Fruit fly (Drosophila melanogaster) S2 (cell line): ENCODE results near the gene RagA-B.

Experiments
- CG8478 ChIP-seq: fragments of >200 bp; optimal IDR thresholded peaks from 2 replicates; lab custom pipeline; 2018
- CTCF ChIP-seq, 2 experiments: fragments of >200 bp; optimal IDR thresholded peaks; 2 replicates each; lab custom pipeline; 2018

The RagA-B gene

DNA sequence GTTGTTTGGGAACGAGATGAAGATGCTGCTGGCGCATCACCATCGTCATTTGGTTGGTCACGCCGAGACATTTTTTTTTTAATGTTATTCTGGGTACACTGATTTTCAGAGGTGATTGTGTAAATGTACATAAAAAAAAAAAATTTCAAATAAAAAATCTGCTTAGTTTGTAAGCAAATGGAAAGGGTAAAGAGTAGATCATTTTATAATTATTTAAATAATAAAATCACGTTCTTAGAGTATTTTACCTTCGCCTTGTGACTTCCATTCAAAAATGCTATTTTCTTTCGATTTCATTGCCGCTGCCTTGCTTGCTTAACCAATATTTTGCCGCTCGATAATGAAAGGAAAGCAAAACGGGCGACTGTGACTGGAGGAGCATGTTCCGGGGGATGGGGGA lies 5.3 kb downstream of the RagA-B start:
- TF ChIP-seq CTCF (optimal IDR thresholded peaks at IDR 0.05; lab: Kevin White, UChicago) (no peak), CG8478 (lab: Kevin White, UChicago) (no peak)

- no peak for TF ChIP-seq CTCF (optimal IDR thresholded peaks at IDR 0.05; lab: Kevin White, UChicago)
- no peak for TF ChIP-seq CG8478 (lab: Kevin White, UChicago)
Measured at dm6 chr3R:8976073-8976593, 8.0 kb downstream of the RagA-B start.

DNA sequence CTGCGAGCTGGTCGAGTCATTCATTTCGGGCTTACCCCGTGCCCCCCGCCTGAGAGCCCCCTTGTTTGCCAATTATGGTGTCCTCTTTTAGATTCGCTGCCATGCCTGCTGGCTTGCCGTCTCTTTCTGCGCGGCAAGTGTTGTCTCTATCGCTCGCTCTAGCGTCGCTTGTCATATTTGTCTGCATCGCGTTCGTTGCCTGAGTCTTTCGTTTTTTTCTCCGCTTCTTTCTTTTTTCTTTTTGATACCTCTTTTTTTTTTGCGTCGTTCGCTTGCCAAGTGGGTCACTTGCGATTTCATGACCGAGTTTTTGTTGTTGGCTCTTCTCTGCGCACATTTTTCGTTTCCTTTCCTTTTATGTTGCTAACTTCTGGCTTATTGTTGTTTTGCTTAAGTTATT lies 12.3 kb downstream of the RagA-B start:
- no peak for TF ChIP-seq CG8478 (lab: Kevin White, UChicago)
- no peak for TF ChIP-seq CTCF (optimal IDR thresholded peaks at IDR 0.05; lab: Kevin White, UChicago)

dm6 chr3R:8970707-8971106 lies 13.4 kb downstream of the RagA-B start:
- no peak for TF ChIP-seq CTCF (optimal IDR thresholded peaks at IDR 0.05; lab: Kevin White, UChicago)
- TF ChIP-seq CG8478 (lab: Kevin White, UChicago) = no peak

DNA sequence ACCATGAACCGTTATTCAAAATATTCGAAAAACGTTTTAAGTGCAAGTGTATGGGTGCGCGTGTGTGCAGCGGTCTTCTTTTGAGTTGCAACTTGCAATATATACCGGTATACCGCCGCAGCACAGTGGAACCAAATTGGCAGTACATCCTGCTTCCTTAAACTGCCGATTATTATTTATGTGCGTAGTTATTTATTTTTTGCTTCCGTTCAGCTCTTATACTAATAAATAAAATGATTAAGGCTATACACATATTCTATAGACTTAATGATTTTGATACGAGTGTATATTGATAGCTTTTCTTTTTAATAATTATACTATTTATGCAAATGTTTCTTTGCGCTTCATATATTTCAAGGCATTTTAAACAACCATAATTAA lies 14.2 kb downstream of the RagA-B start:
- no peak for TF ChIP-seq CG8478 (lab: Kevin White, UChicago)
- no peak for TF ChIP-seq CTCF (optimal IDR thresholded peaks at IDR 0.05; lab: Kevin White, UChicago)

DNA sequence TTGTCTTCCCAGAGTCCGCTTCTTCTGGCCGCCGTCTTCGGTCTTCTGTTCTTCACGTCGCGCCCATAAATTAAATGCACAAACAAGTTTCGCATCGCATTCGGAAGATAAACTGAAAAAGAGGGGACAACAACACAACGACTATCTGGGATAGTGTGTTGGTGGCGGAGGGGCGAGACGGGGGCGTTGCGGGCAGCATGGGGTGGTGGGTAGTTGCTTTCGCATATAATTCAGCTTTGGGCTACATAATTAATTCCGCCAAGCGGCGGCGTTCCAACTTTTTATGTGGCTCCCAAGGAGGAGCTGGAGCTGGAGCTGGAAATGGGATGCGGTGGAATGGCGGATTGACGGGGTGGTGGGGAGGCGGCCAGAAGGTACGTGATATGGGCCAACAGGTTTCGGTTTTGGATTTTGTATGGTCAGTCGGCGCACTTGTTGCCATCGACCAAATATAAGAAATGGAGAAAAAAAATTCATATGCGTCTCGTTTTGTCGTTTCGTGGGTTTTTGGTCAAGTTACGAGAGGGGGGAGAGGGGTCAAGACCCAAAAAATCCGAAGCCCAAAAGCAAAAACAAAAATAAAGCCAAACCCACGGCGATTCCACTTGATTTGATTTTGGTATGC lies 14.7 kb downstream of the RagA-B start:
- TF ChIP-seq CG8478 (lab: Kevin White, UChicago) (no peak), CTCF (optimal IDR thresholded peaks at IDR 0.05; lab: Kevin White, UChicago) (no peak)

DNA sequence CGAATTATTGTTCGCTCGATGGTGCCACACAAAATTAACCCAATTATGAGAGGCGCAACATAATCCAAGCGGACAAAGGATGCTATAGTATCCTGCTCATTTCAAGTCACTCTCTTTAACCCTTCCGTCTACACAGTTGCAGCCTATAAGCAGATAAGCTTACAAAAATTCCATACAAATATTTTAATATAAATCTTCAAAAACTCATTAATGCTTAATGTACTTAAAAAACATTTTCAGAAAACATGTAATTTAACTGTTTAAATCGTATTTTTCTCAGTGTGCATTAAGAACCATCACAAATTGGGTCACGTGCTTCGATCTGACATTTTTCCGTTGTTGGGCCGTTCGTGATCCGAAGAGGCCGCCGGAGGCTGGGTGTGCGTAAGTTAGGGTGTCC lies 15.3 kb downstream of the RagA-B start:
- TF ChIP-seq CG8478 (lab: Kevin White, UChicago) = no peak
- no peak for TF ChIP-seq CTCF (optimal IDR thresholded peaks at IDR 0.05; lab: Kevin White, UChicago)

dm6 chr3R:8966598-8966997 lies 17.5 kb downstream of the RagA-B start:
- TF ChIP-seq CG8478 (lab: Kevin White, UChicago) (no peak), CTCF (optimal IDR thresholded peaks at IDR 0.05; lab: Kevin White, UChicago) (no peak)

dm6 chr3R:8965546-8965945 lies 18.6 kb downstream of the RagA-B start:
- no peak for TF ChIP-seq CTCF (optimal IDR thresholded peaks at IDR 0.05; lab: Kevin White, UChicago)
- no peak for TF ChIP-seq CG8478 (lab: Kevin White, UChicago)

DNA sequence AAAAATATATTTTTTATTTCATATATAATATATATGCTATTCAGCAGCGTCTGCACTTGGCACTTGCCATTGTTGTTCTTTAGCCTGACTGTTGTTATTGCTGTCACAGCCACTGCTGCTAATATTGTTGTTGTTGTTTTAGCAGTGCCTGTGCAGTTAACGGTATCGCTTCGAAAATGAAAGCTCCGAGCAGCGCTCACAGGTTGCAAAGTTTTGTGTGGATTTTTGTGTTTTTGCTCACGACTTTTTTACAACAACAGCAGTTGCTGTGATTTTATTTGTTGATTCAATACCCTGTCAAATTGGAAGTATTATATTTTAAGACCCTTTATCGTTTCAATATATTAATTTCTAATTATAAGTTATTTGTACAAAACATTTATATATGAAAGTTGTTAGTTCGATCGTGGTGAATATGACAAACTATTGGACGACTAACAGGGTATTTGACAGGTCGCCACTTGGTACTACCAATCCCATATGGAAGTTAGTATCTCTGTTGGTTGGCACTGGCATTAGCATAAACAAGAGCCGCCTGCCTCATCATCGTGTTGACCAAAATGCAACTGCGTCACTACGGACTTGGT lies 20.3 kb downstream of the RagA-B start:
- TF ChIP-seq CTCF (optimal IDR thresholded peaks at IDR 0.05; lab: Kevin White, UChicago) (no peak), CG8478 (lab: Kevin White, UChicago) (no peak)

DNA sequence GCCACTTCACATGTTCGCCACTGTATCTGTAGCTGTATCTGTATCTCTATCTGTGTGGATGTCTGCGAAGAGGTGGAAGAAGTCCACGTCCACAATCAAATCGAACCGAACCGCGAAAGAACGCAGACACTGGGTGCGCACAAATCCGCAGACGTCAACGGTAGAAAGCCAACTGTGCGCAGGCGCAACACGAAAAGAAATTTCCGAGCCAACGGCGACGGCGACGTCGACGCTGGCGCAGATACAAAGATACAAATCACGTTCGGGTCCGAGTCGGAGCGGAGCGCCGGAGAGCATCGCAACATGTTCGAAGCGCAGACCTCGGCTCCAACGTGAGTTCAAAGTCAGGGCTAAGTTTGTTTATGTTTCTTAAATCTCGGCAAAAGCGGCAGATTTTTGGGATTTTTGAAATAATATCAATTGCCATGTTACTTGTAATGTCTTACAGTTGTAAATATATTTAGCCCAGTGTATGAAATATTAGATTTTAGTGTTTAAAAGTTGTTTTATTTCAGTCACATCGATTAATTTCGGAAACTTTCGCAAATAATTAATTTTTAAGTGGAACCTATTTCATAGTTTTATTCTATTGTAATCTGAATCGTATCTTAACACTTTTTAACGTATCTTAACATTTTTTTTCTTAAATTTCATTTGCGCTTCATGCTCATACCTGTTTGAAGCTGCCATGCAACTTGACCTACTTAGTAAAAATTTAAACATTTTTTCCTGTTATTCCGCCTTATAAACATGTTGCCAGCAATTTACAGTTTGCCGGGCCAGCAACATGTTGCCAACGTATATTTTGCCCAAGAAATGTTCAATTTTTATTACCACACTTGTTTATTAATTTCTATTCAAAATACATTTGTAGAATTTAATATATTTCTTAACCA lies 21.0 kb downstream of the RagA-B start, which contains the start of gene ich:
Gene ich, minus strand, starts transcription at position 178 of the 896 bp plus-strand sequence.
- TF ChIP-seq CG8478 (lab: Kevin White, UChicago) (no peak), CTCF (optimal IDR thresholded peaks at IDR 0.05; lab: Kevin White, UChicago) (no peak)

- TF ChIP-seq CTCF (optimal IDR thresholded peaks at IDR 0.05; lab: Kevin White, UChicago) (no peak), CG8478 (lab: Kevin White, UChicago) (no peak)
Measured at dm6 chr3R:8960329-8960728, 23.8 kb downstream of the RagA-B start.

DNA sequence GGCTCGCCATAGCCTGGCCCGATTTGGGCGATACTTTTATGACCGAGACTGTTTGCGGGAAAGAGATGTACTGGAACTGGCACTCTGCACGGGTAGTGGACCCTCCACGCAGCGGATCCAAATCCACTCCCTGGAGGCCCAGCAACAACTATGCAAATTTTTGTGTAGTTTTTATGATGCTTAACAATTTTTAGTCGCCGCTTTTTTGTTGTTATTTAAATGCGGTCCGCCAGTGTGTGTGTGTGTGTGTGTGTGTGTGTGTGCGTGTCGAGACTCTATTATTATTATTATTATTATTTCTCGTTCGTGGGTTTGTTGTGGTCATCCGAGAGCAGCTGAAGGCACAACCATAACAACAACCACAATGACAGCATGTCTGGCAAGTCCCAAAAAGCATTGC lies 25.0 kb downstream of the RagA-B start:
- TF ChIP-seq CG8478 (lab: Kevin White, UChicago) (no peak), CTCF (optimal IDR thresholded peaks at IDR 0.05; lab: Kevin White, UChicago) (no peak)

DNA sequence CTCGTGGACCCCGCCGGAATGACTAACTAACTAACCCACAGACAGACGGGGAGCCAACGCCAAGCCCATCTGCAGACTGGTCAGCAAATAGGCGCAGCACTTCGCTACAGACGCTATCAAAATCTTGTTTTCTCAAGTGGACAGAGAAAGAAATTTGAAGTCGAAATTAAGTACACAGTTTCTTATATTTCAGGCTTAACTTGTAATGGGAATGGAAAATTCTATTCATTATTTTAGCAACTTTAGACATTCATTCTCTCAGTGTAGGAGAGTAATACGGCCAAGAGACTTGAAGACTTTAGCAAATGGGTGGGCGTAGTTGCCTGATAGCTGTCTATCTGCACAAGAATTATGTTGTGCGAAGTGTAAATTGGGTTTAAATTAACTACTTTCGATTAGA lies 25.8 kb downstream of the RagA-B start:
- no peak for TF ChIP-seq CG8478 (lab: Kevin White, UChicago)
- TF ChIP-seq CTCF (optimal IDR thresholded peaks at IDR 0.05; lab: Kevin White, UChicago) = no peak

DNA sequence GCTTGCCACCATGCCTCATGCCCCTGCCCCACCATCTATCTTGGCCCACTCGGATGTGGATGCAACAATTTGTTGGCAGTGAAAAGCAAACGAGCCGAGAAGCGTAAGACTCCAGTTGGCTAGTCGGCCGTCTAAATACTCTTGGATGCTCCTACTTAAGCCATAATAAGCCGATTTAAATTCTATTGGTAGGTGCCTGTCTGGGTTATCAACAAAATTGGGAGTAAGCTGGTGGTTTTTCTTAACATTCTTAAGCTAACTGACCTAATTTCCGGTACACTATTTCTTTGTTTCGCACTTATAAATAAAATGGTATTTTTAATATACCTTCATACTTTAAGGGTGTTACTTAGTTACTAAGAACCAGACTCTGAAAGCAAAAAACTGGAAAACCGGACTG lies 26.4 kb downstream of the RagA-B start:
- TF ChIP-seq CG8478 (lab: Kevin White, UChicago) (no peak), CTCF (optimal IDR thresholded peaks at IDR 0.05; lab: Kevin White, UChicago) (no peak)
